Worm (Caenorhabditis elegans) whole organism, young adult: ENCODE data around the gene his-48.

Experiments used
- ama-1 ChIP-seq, 3 experiments: fragments of 150-350 bp in 1 of 3; sonication (generic microtip) in 2 of 3; optimal IDR thresholded peaks; 2 replicates each; lab custom pipeline; 2014 to 2018; ENCODE audit warnings: missing biosample characterization in 2 of 3, missing genetic modification characterization in 2 of 3, missing genetic modification reagents in 2 of 3
- efl-1 ChIP-seq: fragments of 150-350 bp; optimal IDR thresholded peaks from 2 replicates; lab custom pipeline; 2014; ENCODE audit warnings: missing biosample characterization, missing genetic modification reagents, missing genetic modification characterization
- gei-17 ChIP-seq: fragments of 200-800 bp; sonication (Bioruptor generic); optimal IDR thresholded peaks from 2 replicates; lab custom pipeline; 2018; ENCODE audit warnings: mild to moderate bottlenecking, missing genetic modification characterization, missing compliant biosample characterization
- lag-1 ChIP-seq: fragments of 200-800 bp; sonication (Bioruptor generic); IDR thresholded peaks from 2 replicates; pipeline ENCODE4 v1.3.6; 2022; ENCODE audit warnings: missing genetic modification reagents, missing genetic modification characterization, missing compliant biosample characterization
- lin-40 ChIP-seq: sonication (generic microtip); optimal IDR thresholded peaks from 2 replicates; lab custom pipeline; 2016; ENCODE audit warnings: missing genetic modification characterization, mild to moderate bottlenecking, missing compliant biosample characterization, missing genotype, missing genetic modification reagents
- pha-4 ChIP-seq: fragments of 150-350 bp; sonication (generic microtip); optimal IDR thresholded peaks from 2 replicates; lab custom pipeline; 2014; ENCODE audit warnings: missing biosample characterization, missing genetic modification reagents, missing genetic modification characterization
- snpc-4 ChIP-seq, 5 experiments: fragments of 150-350 bp in 1 of 5; sonication (generic microtip) in 4 of 5; optimal IDR thresholded peaks; 2 replicates each; lab custom pipeline; 2014 to 2018; ENCODE audit warnings: missing genetic modification characterization in 5 of 5, missing biosample characterization in 3 of 5, antibody characterized with exemption in 2 of 5, mild to moderate bottlenecking in 2 of 5, missing compliant biosample characterization in 2 of 5, missing genotype in 2 of 5, moderate library complexity in 2 of 5, missing genetic modification reagents in 1 of 5

ce11 chrIV:11353946-11354458 lies 29.5 kb downstream of the his-48 start, which contains the start of gene T01G1.2:
- TF ChIP-seq pha-4 (tag; lab: Kevin White, UChicago) (no peak), gei-17 (GFP tag; lab: Kevin White, UChicago) (no peak), snpc-4 (GFP tag; optimal IDR thresholded peaks at IDR 0.05; lab: Kevin White, UChicago) (no peak), snpc-4 (tag; optimal IDR thresholded peaks at IDR 0.05; lab: Kevin White, UChicago) (no peak), ama-1 (optimal IDR thresholded peaks at IDR 0.05; lab: Kevin White, UChicago) (no peak), ama-1 (GFP tag; optimal IDR thresholded peaks at IDR 0.05; lab: Kevin White, UChicago) (no peak), lin-40 (tag; lab: Kevin White, UChicago) (no peak), lag-1 (no peak), efl-1 (GFP tag; lab: Kevin White, UChicago) (no peak)
